Fruit fly (Drosophila melanogaster): Measurements from ENCODE around the gene Cyp4s3.

DNA sequence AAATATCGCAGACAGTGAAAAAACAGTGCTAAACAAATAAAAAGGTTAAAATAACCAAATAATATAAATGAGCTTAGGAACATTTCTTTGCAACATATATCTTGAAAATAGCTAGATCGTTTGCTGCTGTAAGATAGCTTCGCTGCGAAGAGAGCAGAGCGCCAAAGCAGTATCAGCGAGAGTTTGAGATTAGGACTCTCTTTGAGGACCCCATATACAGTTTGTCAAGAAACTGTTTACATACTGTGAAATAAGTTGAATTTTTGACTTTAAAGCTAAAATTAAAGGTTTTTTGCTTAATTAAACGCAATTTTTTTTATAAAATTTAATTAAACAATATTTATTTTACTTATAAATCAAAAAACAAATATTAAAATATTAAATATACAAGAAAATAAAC, 39.7 kb downstream of the Cyp4s3 start:
- no peak for TF ChIP-seq pum (GFP tag; optimal IDR thresholded peaks at IDR 0.05)
- TF ChIP-seq Jarid2 (GFP tag; optimal IDR thresholded peaks at IDR 0.05) = no peak
- no peak for TF ChIP-seq gsb-n (tag; optimal IDR thresholded peaks at IDR 0.05)
- TF ChIP-seq Bdp1 (GFP tag; optimal IDR thresholded peaks at IDR 0.05) = no peak
- no peak for TF ChIP-seq zen (tag; optimal IDR thresholded peaks at IDR 0.05)
- no peak for TF ChIP-seq Antp (GFP tag; optimal IDR thresholded peaks at IDR 0.05)
- no peak for TF ChIP-seq CG14050 (GFP tag; IDR thresholded peaks at IDR 0.05)
- TF ChIP-seq tin (GFP tag; optimal IDR thresholded peaks at IDR 0.05) = no peak
- no peak for TF ChIP-seq unpg (GFP tag; optimal IDR thresholded peaks at IDR 0.05)
- TF ChIP-seq CG8944 (GFP tag; optimal IDR thresholded peaks at IDR 0.05) = no peak

All from whole organism, embryonic.